Worm (Caenorhabditis elegans): ENCODE data around the gene cyp-29A2.

ce11 chrV:11265482-11265881 is 48.1 kb downstream of the cyp-29A2 start, which contains the start of gene cln-3.1:
- TF ChIP-seq nhr-237 (tag; optimal IDR thresholded peaks at IDR 0.05) (no peak), ham-2 (GFP tag; optimal IDR thresholded peaks at IDR 0.05) (no peak), unc-39 (tag; optimal IDR thresholded peaks at IDR 0.05) (no peak), ztf-11 (tag; optimal IDR thresholded peaks at IDR 0.05) (no peak), sptf-1 (tag; optimal IDR thresholded peaks at IDR 0.05) (no peak), unc-62 (GFP tag; optimal IDR thresholded peaks at IDR 0.05) (no peak), pha-4 (tag; optimal IDR thresholded peaks at IDR 0.05) (no peak), tbx-8 (GFP tag; optimal IDR thresholded peaks at IDR 0.05) (no peak), blmp-1 (tag; optimal IDR thresholded peaks at IDR 0.05) (no peak), lsy-2 (tag; optimal IDR thresholded peaks at IDR 0.05) (no peak), ces-1 (GFP tag; optimal IDR thresholded peaks at IDR 0.05) (no peak), elt-1 (tag; optimal IDR thresholded peaks at IDR 0.05; ENCODE audit: borderline replicate concordance, insufficient read depth) (no peak), elt-3 (tag; optimal IDR thresholded peaks at IDR 0.05) (no peak), snpc-4 (tag; optimal IDR thresholded peaks at IDR 0.05) (no peak)

All from whole organism, mixed stage, embryonic.